Worm (Caenorhabditis elegans) whole organism, L4/young adult: Measurements from ENCODE around the gene rab-35.

Experiments used
- W03F9.2 ChIP-seq: fragments of 150-350 bp; optimal IDR thresholded peaks from 2 replicates; lab custom pipeline; 2014; ENCODE audit warnings: missing biosample characterization, missing genetic modification characterization
- him-1 ChIP-seq: sonication (generic microtip); optimal IDR thresholded peaks from 2 replicates; lab custom pipeline; 2016; ENCODE audit warnings: missing genotype, missing genetic modification reagents, missing genetic modification characterization, missing compliant biosample characterization

ce11 chrIII:11262089-11262488, 49.3 kb downstream of the rab-35 start:
- TF ChIP-seq him-1 (tag; lab: Kevin White, UChicago) (no peak), W03F9.2 (tag; lab: Kevin White, UChicago) (no peak)
